Worm (Caenorhabditis elegans) whole organism, young adult: Measurements from ENCODE around the gene Y39A3B.7.

Experiments
- D2030.7 ChIP-seq: fragments of 200-800 bp; sonication (Bioruptor generic); IDR thresholded peaks from 2 replicates; pipeline ENCODE4 v1.3.6; 2022; ENCODE audit warnings: missing genetic modification reagents, missing genetic modification characterization, missing compliant biosample characterization
- F22D6.2 ChIP-seq: sonication (generic microtip); optimal IDR thresholded peaks from 2 replicates; lab custom pipeline; 2016; ENCODE audit warnings: mild to moderate bottlenecking, missing genetic modification characterization, missing compliant biosample characterization
- F23B12.7 ChIP-seq: sonication (generic microtip); optimal IDR thresholded peaks from 2 replicates; lab custom pipeline; 2017; ENCODE audit warnings: missing genetic modification characterization, mild to moderate bottlenecking, missing compliant biosample characterization, antibody characterized with exemption, moderate library complexity; ENCODE audit not compliant: insufficient read depth
- F39B2.1 ChIP-seq: fragments of 200-800 bp; sonication (Bioruptor generic); IDR thresholded peaks from 2 replicates; pipeline ENCODE4 v1.3.6; 2022; ENCODE audit warnings: missing genetic modification reagents, missing genetic modification characterization, missing compliant biosample characterization
- T26A5.8 ChIP-seq: sonication (generic microtip); optimal IDR thresholded peaks from 2 replicates; lab custom pipeline; 2016; ENCODE audit warnings: missing genetic modification characterization, missing compliant biosample characterization
- Y56A3A.18 ChIP-seq: fragments of 200-800 bp; sonication (Bioruptor generic); IDR thresholded peaks from 2 replicates; pipeline ENCODE4 v1.3.6; 2022; ENCODE audit warnings: missing genetic modification reagents, missing genetic modification characterization, missing compliant biosample characterization
- Y67H2A.10 ChIP-seq: fragments of 200-800 bp; sonication (Bioruptor generic); conservative IDR thresholded peaks from 2 replicates; pipeline ENCODE4 v1.3.6; 2022; ENCODE audit warnings: missing genetic modification reagents, missing genetic modification characterization, missing compliant biosample characterization
- ZK185.1 ChIP-seq: sonication (generic microtip); optimal IDR thresholded peaks from 2 replicates; lab custom pipeline; 2016; ENCODE audit warnings: mild to moderate bottlenecking, missing genetic modification characterization, missing compliant biosample characterization; ENCODE audit not compliant: poor library complexity, severe bottlenecking
- attf-5 ChIP-seq: fragments of 200-800 bp; sonication (Bioruptor generic); optimal IDR thresholded peaks from 2 replicates; lab custom pipeline; 2018; ENCODE audit warnings: mild to moderate bottlenecking, missing genetic modification characterization, missing compliant biosample characterization
- bed-1 ChIP-seq: fragments of 200-800 bp; sonication (Bioruptor generic); IDR thresholded peaks from 2 replicates; pipeline ENCODE4 v1.3.6; 2022; ENCODE audit warnings: missing genetic modification reagents, missing genetic modification characterization, missing compliant biosample characterization
- ccch-3 ChIP-seq: fragments of 200-800 bp; sonication (Bioruptor generic); optimal IDR thresholded peaks from 2 replicates; lab custom pipeline; 2018; ENCODE audit warnings: mild to moderate bottlenecking, missing genetic modification characterization, missing compliant biosample characterization
- ceh-58 ChIP-seq: fragments of 200-800 bp; sonication (Bioruptor generic); IDR thresholded peaks from 2 replicates; pipeline ENCODE4 v1.3.6; 2022; ENCODE audit warnings: missing genetic modification characterization, missing compliant biosample characterization
- ceh-91 ChIP-seq: fragments of 200-800 bp; sonication (Bioruptor generic); IDR thresholded peaks from 2 replicates; pipeline ENCODE4 v1.3.6; 2022; ENCODE audit warnings: missing genetic modification reagents, missing genetic modification characterization, missing compliant biosample characterization
- dox-1 ChIP-seq: fragments of 200-800 bp; sonication (Bioruptor generic); IDR thresholded peaks from 2 replicates; pipeline ENCODE4 v1.3.6; 2022; ENCODE audit warnings: missing genetic modification reagents, missing genetic modification characterization, missing compliant biosample characterization
- dpl-1 ChIP-seq: fragments of 150-350 bp; optimal IDR thresholded peaks from 2 replicates; lab custom pipeline; 2014; ENCODE audit warnings: missing biosample characterization, missing genetic modification reagents, missing genetic modification characterization
- egl-44 ChIP-seq: fragments of 200-800 bp; sonication (Bioruptor generic); IDR thresholded peaks from 2 replicates; pipeline ENCODE4 v1.3.6; 2022; ENCODE audit warnings: missing genetic modification reagents, missing genetic modification characterization, missing compliant biosample characterization
- ets-4 ChIP-seq: fragments of 200-800 bp; sonication (Bioruptor generic); optimal IDR thresholded peaks from 2 replicates; lab custom pipeline; 2018; ENCODE audit warnings: mild to moderate bottlenecking, missing genetic modification characterization, missing compliant biosample characterization
- fkh-3 ChIP-seq: sonication (generic microtip); optimal IDR thresholded peaks from 2 replicates; lab custom pipeline; 2016; ENCODE audit warnings: mild to moderate bottlenecking, missing genetic modification characterization, missing compliant biosample characterization
- hsf-1 ChIP-seq: fragments of 200-800 bp; sonication (Bioruptor generic); IDR thresholded peaks from 2 replicates; pipeline ENCODE4 v1.3.6; 2022; ENCODE audit warnings: missing genetic modification reagents, missing genetic modification characterization, missing compliant biosample characterization
- lag-1 ChIP-seq: fragments of 200-800 bp; sonication (Bioruptor generic); IDR thresholded peaks from 2 replicates; pipeline ENCODE4 v1.3.6; 2022; ENCODE audit warnings: missing genetic modification reagents, missing genetic modification characterization, missing compliant biosample characterization
- let-607 ChIP-seq, 2 experiments: fragments of 200-800 bp in 1 of 2; sonication (Bioruptor generic) in 1 of 2; sonication (generic microtip) in 1 of 2; optimal IDR thresholded peaks; 2 replicates each; lab custom pipeline; 2016 to 2018; ENCODE audit warnings: mild to moderate bottlenecking in 2 of 2, missing compliant biosample characterization in 2 of 2, missing genetic modification characterization in 2 of 2, moderate library complexity in 2 of 2, missing genotype in 1 of 2
- lin-35 ChIP-seq, 3 experiments: fragments of 150-350 bp in 2 of 3; sonication (generic microtip) in 1 of 3; optimal IDR thresholded peaks; 2 replicates each; lab custom pipeline; 2014 to 2018; ENCODE audit warnings: missing biosample characterization in 3 of 3, missing genetic modification characterization in 3 of 3, missing genetic modification reagents in 3 of 3
- mcd-1 ChIP-seq: fragments of 200-800 bp; sonication (Bioruptor generic); IDR thresholded peaks from 2 replicates; pipeline ENCODE4 v1.3.6; 2022; ENCODE audit warnings: missing genetic modification reagents, missing genetic modification characterization, missing compliant biosample characterization
- mxl-1 ChIP-seq: sonication (generic microtip); optimal IDR thresholded peaks from 2 replicates; lab custom pipeline; 2016; ENCODE audit warnings: missing genetic modification characterization, missing compliant biosample characterization
- nfya-1 ChIP-seq: sonication (generic microtip); optimal IDR thresholded peaks from 2 replicates; lab custom pipeline; 2017; ENCODE audit warnings: antibody characterized with exemption, missing compliant biosample characterization, missing genetic modification characterization, borderline replicate concordance; ENCODE audit not compliant: insufficient read depth
- nfya-2 ChIP-seq: fragments of 200-800 bp; sonication (Bioruptor generic); IDR thresholded peaks from 2 replicates; pipeline ENCODE4 v1.3.6; 2022; ENCODE audit warnings: missing genetic modification reagents, missing genetic modification characterization, missing compliant biosample characterization
- nhr-179 ChIP-seq: sonication (generic microtip); optimal IDR thresholded peaks from 2 replicates; lab custom pipeline; 2016; ENCODE audit warnings: mild to moderate bottlenecking, missing genetic modification characterization, missing compliant biosample characterization
- nhr-80 ChIP-seq: sonication (generic microtip); optimal IDR thresholded peaks from 2 replicates; lab custom pipeline; 2016; ENCODE audit warnings: missing genetic modification characterization, missing compliant biosample characterization
- snpc-3.4 ChIP-seq: sonication (generic microtip); optimal IDR thresholded peaks from 2 replicates; lab custom pipeline; 2017; ENCODE audit warnings: missing genetic modification characterization, mild to moderate bottlenecking, missing compliant biosample characterization, antibody characterized with exemption, moderate library complexity, missing genotype, missing genetic modification reagents
- snpc-4 ChIP-seq, 5 experiments: fragments of 150-350 bp in 1 of 5; sonication (generic microtip) in 4 of 5; optimal IDR thresholded peaks; 2 replicates each; lab custom pipeline; 2014 to 2018; ENCODE audit warnings: missing genetic modification characterization in 5 of 5, missing biosample characterization in 3 of 5, antibody characterized with exemption in 2 of 5, mild to moderate bottlenecking in 2 of 5, missing compliant biosample characterization in 2 of 5, missing genotype in 2 of 5, moderate library complexity in 2 of 5, missing genetic modification reagents in 1 of 5
- tbp1 ChIP-seq: fragments of 200-800 bp; sonication (Bioruptor generic); optimal IDR thresholded peaks from 2 replicates; lab custom pipeline; 2018; ENCODE audit warnings: mild to moderate bottlenecking, missing genetic modification characterization, missing compliant biosample characterization
- xnd-1 ChIP-seq: sonication (generic microtip); optimal IDR thresholded peaks from 2 replicates; lab custom pipeline; 2016; ENCODE audit warnings: missing genotype, missing genetic modification reagents, missing genetic modification characterization, missing compliant biosample characterization
- zfh-2 ChIP-seq: fragments of 200-800 bp; sonication (Bioruptor generic); conservative IDR thresholded peaks from 2 replicates; pipeline ENCODE4 v1.3.6; 2022; ENCODE audit warnings: missing genetic modification reagents, missing genetic modification characterization, missing compliant biosample characterization
- zim-3 ChIP-seq: sonication (generic microtip); optimal IDR thresholded peaks from 2 replicates; lab custom pipeline; 2017; ENCODE audit warnings: mild to moderate bottlenecking, missing genetic modification characterization, moderate library complexity, missing compliant biosample characterization
- ztf-18 ChIP-seq: sonication (generic microtip); optimal IDR thresholded peaks from 2 replicates; lab custom pipeline; 2016; ENCODE audit warnings: missing genotype, mild to moderate bottlenecking, missing genetic modification characterization, missing compliant biosample characterization
- ztf-22 ChIP-seq: fragments of 200-800 bp; sonication (Bioruptor generic); optimal IDR thresholded peaks from 2 replicates; lab custom pipeline; 2018; ENCODE audit warnings: mild to moderate bottlenecking, missing genetic modification characterization, moderate library complexity, missing compliant biosample characterization
- ztf-25 ChIP-seq: fragments of 200-800 bp; sonication (Bioruptor generic); IDR thresholded peaks from 2 replicates; pipeline ENCODE4 v1.3.6; 2022; ENCODE audit warnings: missing genetic modification reagents, missing genetic modification characterization, missing compliant biosample characterization
- ztf-28 ChIP-seq: fragments of 200-800 bp; sonication (Bioruptor generic); IDR thresholded peaks from 2 replicates; pipeline ENCODE4 v1.3.6; 2022; ENCODE audit warnings: missing genetic modification reagents, missing genetic modification characterization, missing compliant biosample characterization

Gene Y39A3B.7

DNA sequence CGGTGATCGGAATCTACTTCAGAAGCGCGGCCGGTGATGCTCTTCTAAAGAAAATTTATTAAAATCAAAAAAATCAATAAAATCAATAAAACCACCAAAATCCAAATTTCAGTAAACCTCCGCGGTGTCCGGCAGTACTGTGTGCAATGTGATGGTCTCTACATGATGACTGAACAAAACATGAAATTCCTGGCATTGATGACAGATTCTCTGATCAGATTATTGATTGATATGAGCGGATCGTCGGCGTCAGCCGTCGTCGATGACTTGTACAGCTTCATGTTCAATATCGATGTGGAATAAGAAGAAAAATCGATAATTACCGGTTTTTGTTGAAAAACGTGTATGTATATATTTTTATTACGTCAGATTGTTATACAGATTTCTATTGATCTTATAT lies 24.1 kb upstream of the Y39A3B.7 start:
- TF ChIP-seq egl-44 (GFP tag; lab: Robert Waterston, UW) (no peak), Y56A3A.18 (GFP tag; lab: Robert Waterston, UW) (no peak), ztf-22 (GFP tag; lab: Kevin White, UChicago) (no peak), ceh-58 (GFP tag; lab: Robert Waterston, UW) (no peak), snpc-4 (GFP tag; optimal IDR thresholded peaks at IDR 0.05; lab: Kevin White, UChicago) (no peak), snpc-4 (tag; optimal IDR thresholded peaks at IDR 0.05; lab: Kevin White, UChicago) (no peak), ztf-25 (no peak), xnd-1 (tag; lab: Kevin White, UChicago) (no peak), zim-3 (tag; lab: Kevin White, UChicago) (no peak), mxl-1 (tag; lab: Kevin White, UChicago) (no peak), dpl-1 (GFP tag; lab: Kevin White, UChicago) (no peak), lin-35 (GFP tag; optimal IDR thresholded peaks at IDR 0.05; lab: Kevin White, UChicago) (no peak), ztf-18 (tag; lab: Kevin White, UChicago) (no peak), F39B2.1 (GFP tag; lab: Robert Waterston, UW) (no peak), ztf-28 (GFP tag; lab: Robert Waterston, UW) (no peak), nfya-2 (GFP tag; lab: Robert Waterston, UW) (no peak), ccch-3 (GFP tag; lab: Kevin White, UChicago) (no peak)
- TF ChIP-seq, all 124 proteins: peak for 0

DNA sequence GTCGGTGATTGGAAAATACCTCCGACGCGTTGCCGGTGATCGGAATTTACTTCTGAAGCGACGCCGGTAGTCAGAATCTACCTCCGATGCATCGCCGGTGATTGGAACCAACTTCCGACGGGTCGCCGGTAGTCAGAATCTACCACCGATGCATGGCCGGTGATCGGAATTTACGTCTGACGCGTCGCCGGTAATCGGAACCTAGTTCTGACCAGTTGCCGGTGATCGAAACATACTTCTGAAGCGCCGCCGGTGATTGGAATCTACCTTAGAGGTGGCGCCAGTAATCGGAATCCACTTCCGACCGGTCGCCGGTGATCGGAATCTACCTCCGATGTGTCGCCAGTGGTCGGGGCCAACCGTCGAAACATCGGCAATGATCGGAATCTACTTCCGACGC lies 23.6 kb upstream of the Y39A3B.7 start:
- TF ChIP-seq nhr-179 (tag; lab: Kevin White, UChicago) (no peak), F23B12.7 (no peak), egl-44 (GFP tag; lab: Robert Waterston, UW) (no peak), lag-1 (GFP tag; lab: Robert Waterston, UW) (no peak), nhr-80 (tag; lab: Kevin White, UChicago) (no peak), snpc-3.4 (no peak), dox-1 (GFP tag; lab: Robert Waterston, UW) (no peak), zfh-2 (GFP tag; lab: Robert Waterston, UW) (peak; percentile 67), ZK185.1 (tag; lab: Kevin White, UChicago) (no peak)
- TF ChIP-seq, all 124 proteins: peak for 1

DNA sequence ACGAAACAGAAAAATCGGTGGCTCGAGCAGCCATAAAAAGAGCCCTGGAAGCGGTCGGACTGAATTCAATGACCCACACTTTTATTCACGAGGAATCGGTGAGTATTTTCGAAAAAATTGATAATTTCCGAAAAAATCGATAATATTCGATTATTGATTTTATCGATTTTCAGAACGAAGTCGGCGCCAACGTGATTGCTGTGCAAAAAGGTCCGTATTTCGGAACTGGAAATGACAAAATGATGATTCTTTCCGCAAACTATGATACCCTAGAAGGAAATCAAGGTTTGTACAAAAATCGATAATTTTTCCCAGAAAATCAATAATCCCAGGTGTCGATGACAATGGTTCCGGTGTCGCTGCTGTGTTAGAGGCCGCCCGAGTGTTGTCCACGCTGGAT lies 22.2 kb upstream of the Y39A3B.7 start:
- TF ChIP-seq D2030.7 (GFP tag; lab: Robert Waterston, UW) (no peak), ets-4 (GFP tag; lab: Kevin White, UChicago) (no peak)

DNA sequence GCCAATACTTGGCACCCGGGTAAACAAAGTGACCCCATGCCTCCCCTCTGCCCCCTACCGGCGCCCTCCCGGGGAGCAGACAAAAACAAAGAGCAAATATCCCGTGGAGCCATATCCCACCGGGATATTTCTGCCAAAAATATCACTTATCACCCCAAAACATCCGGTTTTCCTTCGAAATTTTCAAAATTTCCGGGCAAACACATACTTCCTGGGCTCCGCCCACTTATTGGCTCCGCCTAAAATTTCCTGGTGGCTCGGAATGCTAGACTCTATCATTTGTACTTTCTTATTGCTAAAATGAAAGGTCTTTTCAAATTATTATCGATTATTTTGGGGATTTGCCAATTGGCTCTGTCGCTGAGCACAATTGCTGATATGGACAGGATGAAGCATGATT lies 21.0 kb upstream of the Y39A3B.7 start, which contains the start of gene Y39A3B.1:
TSS of gene Y39A3B.1 (plus strand) at position 301 of the 400 bp plus-strand sequence.
- TF ChIP-seq ztf-18 (tag; lab: Kevin White, UChicago), result no peak
- TF ChIP-seq ztf-25, result no peak
- TF ChIP-seq ceh-91 (GFP tag; lab: Robert Waterston, UW), result 0 out of 2 replicates have a peak, but pooled peaks have one; percentile 15

DNA sequence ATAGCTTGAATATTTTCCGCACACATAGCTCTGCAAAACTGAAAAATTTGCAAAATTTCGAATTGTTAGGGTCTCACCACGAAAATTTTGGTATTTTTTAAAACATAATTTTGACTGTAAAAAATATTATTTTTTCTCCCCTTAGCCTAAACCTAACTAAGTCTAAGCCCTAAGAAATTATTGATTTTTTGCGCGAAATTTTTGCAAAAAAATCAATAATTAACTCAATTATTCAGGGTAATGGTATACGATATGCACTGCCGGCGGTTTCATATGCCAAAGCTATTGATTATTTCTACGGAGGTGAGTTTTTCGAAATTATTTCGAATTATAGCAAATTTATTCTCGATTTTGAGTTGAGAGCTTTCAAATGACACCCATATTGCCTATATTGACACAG lies 16.4 kb upstream of the Y39A3B.7 start:
- no peak for TF ChIP-seq F39B2.1 (GFP tag; lab: Robert Waterston, UW)
- TF ChIP-seq Y67H2A.10, result no peak
- no peak for TF ChIP-seq nfya-1 (tag; lab: Kevin White, UChicago)
- TF ChIP-seq T26A5.8 (tag; lab: Kevin White, UChicago), result no peak
- no peak for TF ChIP-seq let-607 (tag; optimal IDR thresholded peaks at IDR 0.05; lab: Kevin White, UChicago)
- TF ChIP-seq zfh-2 (GFP tag; lab: Robert Waterston, UW), result no peak
- TF ChIP-seq mcd-1 (GFP tag; lab: Robert Waterston, UW), result no peak
- TF ChIP-seq ztf-18 (tag; lab: Kevin White, UChicago), result no peak
- TF ChIP-seq lag-1 (GFP tag; lab: Robert Waterston, UW), result no peak
- no peak for TF ChIP-seq bed-1 (GFP tag; lab: Robert Waterston, UW)
- no peak for TF ChIP-seq fkh-3 (tag; lab: Kevin White, UChicago)
- no peak for TF ChIP-seq tbp1 (GFP tag; lab: Kevin White, UChicago)
- no peak for TF ChIP-seq ZK185.1 (tag; lab: Kevin White, UChicago)
- no peak for TF ChIP-seq F22D6.2 (tag; lab: Kevin White, UChicago)
- TF ChIP-seq attf-5 (GFP tag; lab: Kevin White, UChicago), result no peak
- no peak for TF ChIP-seq hsf-1 (GFP tag; lab: Robert Waterston, UW)
- TF ChIP-seq ceh-91 (GFP tag; lab: Robert Waterston, UW), result no peak
